Fruit fly (Drosophila melanogaster) S2 (cell line): ENCODE results near the gene lap.
A peak's percentile ranks its signal among the peaks of the same experiment; 100 is the strongest.

ENCODE experiments used
- CG8478 ChIP-seq: fragments of >200 bp; optimal IDR thresholded peaks from 2 replicates; lab custom pipeline; 2018
- CTCF ChIP-seq, 2 experiments: fragments of >200 bp; optimal IDR thresholded peaks; 2 replicates each; lab custom pipeline; 2018

lap gene

DNA sequence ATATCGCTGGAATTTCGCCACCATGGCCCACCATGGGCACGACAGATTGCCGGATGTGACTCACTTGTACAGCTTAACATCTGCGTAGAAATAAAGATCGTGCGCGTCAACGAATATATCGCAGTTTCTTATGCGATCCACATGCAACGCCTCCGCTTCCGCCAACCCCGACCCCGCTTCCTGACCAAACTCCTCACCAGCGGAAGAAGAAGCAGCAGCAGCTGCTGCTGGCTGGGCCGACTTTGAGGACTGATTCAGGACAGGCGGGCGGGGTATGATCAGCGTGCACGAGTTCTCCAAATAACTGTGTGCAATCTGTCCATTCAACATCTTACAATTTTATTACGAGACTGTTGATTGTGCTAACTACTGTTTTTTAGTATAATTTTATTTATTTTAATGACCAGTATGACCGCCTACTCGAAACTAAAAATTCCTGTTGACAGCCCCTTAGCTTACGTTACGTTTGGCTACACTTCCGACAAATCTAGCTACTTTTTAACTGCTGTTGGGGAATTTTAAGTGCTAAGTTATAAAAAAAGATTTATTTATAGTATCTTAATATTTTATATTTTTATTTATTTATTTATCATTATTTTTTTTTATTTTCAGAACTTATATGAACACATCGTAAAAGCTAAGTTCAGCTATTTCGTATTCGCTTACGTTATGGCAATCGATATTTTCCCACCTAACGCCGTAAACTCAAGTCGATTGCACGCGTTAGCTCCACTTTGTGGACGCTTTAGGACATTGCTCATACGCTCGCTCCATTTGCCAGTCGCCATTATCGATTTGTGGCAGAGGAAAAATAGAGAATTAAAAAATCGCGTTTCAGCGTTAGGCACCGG lies at the start of gene lap, which contains the start of gene CG10055:
Gene lap, plus strand, starts transcription at position 753 of the 851 bp plus-strand sequence.
Gene CG10055, minus strand, starts transcription at position 432 of the 851 bp plus-strand sequence.
- TF ChIP-seq CTCF (optimal IDR thresholded peaks at IDR 0.05; lab: Kevin White, UChicago) = no peak
- no peak for TF ChIP-seq CG8478 (lab: Kevin White, UChicago)

DNA sequence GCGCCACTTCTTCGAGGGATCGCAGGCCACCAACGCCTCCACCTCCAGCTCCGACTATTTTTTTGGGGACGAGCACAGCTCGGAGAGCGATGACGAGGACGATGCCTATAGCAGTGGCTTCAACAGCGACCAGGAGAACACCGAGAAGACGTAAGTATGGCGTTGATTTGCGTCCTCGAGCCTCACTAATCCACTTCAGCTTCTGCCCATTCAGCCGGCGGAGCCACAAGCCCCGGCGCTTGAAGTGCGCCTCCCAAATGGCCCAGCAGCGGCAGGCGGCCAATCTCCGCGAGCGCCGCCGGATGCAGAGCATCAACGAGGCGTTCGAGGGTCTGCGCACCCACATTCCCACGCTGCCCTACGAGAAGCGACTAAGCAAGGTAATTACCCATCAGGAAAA lies 49.6 kb upstream of the lap start:
- TF ChIP-seq CTCF (optimal IDR thresholded peaks at IDR 0.05; lab: Kevin White, UChicago) (no peak), CG8478 (lab: Kevin White, UChicago) (no peak)

DNA sequence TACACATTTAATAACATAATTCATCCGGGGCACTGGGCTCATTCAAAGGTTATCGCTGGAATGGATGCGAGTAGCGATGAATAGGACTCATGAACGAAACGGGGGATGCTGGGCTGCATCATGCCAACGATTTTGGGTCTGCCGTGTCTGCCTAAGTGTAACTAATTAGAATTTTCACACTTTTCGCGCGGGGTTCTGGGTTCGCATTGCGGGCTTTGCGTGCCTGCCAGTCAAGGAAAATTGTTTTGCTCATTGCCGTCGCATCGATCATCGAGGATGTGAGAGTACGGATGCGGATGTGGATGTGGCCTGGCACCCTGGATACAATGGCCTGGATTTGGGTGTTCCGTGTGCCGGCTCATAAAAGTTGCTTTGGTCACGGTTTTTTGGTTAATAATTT lies 48.7 kb upstream of the lap start:
- TF ChIP-seq CG8478 (lab: Kevin White, UChicago) (no peak), CTCF (optimal IDR thresholded peaks at IDR 0.05; lab: Kevin White, UChicago) (no peak)

DNA sequence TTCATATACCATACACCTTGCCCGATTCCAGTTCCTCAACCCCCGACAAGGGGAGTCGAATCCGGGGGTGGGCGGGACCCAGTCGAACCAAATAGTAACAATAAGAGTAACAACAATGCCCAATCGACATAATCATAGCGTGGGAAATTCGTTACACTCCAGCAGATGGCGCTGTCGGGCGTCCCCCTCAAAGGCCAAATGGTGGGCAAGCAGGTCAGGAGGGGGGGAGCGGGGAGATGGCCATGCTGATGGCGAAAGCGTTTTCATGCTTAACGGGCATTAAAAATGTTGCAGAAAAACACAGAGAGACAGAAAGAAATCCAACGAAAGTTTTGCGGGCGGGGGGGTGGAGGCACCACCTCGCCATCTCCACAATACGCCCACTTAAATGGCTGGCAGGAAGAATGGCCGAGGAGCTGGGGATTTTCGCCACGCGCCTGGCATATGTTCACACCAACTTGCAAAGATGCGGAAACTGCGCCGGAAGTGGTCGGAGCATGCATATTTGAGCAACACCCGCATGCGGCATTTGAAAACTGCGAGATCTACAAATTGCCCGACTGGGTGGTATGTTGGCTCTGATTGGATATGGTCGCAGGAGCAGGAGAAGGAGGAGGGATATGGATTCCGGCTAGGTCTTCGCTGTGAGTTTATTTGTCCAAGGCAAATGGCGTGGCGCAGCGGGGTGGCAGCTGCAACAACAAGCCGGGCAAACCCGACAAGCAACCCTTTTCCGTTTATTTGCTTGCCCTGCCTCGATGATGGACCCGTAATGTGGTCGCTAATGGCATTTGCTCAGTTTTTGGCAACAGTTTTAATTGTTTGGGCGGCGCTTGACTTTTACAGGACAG lies 47.4 kb upstream of the lap start:
- TF ChIP-seq CTCF (optimal IDR thresholded peaks at IDR 0.05; lab: Kevin White, UChicago) = peak; percentile 58 to 72
- TF ChIP-seq CG8478 (lab: Kevin White, UChicago) = no peak

DNA sequence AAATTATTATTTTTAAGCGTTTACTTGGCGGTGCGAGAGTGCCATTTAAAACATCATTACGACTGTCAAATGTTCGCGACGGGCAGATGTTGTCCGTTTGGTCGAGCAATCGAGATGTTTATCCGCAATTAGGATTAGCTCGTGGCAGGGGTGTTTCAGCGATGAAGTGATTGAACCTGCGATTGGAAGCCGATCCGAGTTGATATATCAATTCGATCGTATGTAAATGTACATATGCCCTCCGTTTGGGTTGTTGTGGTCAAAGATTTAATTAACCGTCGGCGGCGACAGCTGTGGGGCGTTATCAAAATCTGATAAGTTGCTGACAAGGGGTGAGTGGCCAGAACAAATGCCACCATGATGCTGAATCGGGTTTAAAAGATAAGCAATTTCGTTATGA lies 44.2 kb upstream of the lap start:
- TF ChIP-seq CG8478 (lab: Kevin White, UChicago) (no peak), CTCF (optimal IDR thresholded peaks at IDR 0.05; lab: Kevin White, UChicago) (no peak)

DNA sequence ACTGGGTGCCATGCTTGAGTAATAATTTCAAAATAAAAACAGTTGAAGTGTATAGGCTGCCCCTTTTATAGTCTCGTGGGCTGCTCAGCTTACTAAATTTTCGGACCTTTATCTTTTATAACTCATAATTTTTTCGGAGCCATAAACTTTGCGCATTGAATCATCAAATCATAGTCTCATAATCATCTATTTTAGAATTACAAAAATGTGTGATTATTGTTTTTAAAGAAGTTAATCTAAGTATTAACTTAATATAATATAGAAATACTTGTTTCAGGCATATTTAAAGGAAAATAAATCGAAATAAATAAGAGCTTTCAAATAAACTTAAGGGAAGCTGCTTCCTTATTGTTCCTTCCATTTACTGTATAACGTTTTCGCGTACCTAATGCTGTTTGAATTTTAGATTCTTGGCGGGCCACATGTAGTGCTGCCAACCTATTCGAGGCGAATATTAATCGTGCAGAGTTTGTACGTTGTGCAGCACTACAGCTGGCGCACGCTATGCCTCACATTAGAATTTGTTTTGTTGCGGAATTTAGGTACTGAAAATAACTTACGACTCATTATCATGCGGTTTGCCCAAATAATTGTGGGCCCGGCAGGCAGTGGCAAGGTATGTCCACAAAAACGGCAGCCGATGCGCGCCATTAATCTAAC lies 42.4 kb upstream of the lap start, which contains the start of the genes CG14610 and CG2656:
Gene CG14610, minus strand, starts transcription at position 51 of the 660 bp plus-strand sequence.
Gene CG2656, plus strand, starts transcription at position 480 of the 660 bp plus-strand sequence.
- TF ChIP-seq CG8478 (lab: Kevin White, UChicago) (no peak), CTCF (optimal IDR thresholded peaks at IDR 0.05; lab: Kevin White, UChicago) (peak in 1 of 2 experiments; percentile 17)

DNA sequence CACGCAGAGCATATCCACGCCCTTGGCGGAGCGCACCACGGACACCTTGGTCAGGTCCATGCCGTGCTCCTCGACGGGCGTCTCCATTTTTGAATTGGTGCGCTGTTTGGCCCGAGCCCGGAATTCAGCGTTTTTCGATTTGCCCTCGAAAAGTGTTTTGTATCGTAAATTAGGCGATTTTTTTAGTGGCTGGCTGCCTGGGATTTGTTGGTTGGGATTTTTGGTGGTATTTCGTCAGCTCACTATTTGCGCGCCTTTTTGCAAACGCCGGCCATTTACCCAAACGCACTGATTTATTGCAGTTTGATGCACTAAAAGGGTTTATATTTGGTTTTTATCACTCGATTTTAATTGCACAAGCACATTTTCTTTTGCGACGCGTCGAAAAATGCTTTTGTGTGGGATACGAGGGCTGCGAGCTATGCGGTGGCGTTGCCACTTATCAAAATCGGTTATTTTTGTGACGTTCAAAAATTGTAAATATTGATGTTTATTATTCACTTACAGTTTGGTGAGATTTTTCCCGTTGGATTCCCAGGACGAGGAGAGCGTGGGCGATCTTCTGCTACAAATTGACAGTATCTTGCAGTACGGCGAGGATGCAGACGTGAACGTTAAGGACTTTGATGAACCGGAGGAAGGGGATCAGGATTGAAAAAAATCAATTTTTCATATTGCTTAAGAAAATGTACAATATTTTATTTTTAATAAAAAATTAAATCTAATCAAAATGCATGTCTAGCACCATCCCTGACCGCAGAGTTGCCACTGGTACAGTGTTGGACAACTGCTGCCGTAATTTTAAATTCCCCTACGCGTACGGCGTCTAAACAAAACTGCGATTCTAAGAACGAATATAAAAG lies 36.0 kb upstream of the lap start, which contains the start of the genes gfzf and Sas-4:
Gene gfzf, minus strand, starts transcription at position 425 of the 863 bp plus-strand sequence.
Gene Sas-4, plus strand, starts transcription at position 824 of the 863 bp plus-strand sequence.
- no peak for TF ChIP-seq CG8478 (lab: Kevin White, UChicago)
- no peak for TF ChIP-seq CTCF (optimal IDR thresholded peaks at IDR 0.05; lab: Kevin White, UChicago)

DNA sequence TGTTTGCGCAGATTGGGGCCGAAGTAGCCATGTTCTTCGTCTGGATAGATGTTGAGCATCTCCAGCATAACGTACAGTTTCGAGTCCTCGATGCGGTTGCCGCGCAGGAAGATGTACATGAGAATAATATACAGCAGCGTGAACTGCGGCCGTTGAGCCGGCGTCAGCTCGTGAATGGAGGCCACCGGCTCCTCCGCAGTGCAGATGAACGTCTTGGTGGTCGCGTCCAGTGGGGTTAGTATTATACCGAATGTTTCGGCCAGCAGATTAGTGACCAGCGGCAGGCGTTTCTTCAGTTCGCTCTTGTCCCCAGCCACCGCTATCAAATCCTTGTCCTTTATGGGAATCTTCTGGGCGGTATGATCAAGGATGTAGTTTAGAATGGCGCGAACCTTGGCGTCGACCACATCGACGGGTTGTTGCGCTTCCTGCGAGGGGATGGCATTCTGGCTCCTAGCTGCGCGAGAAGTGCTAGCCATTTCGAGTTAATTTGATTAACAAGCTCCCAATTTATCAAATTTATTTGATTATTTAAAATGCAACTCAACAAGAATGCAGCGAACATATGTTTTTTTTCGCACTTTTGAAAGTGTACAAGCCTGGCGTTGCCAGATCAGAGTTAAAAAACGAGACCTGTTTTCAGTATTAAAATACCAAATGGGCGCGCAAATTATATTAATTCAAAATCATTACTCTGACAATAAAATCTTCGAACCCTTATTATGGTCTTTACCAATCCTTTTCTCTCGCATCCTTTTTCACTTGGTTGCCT lies 32.0 kb upstream of the lap start, which contains the start of gene MAGE:
Gene MAGE, minus strand, starts transcription at position 595 of the 772 bp plus-strand sequence.
- TF ChIP-seq CG8478 (lab: Kevin White, UChicago) (no peak), CTCF (optimal IDR thresholded peaks at IDR 0.05; lab: Kevin White, UChicago) (no peak)

DNA sequence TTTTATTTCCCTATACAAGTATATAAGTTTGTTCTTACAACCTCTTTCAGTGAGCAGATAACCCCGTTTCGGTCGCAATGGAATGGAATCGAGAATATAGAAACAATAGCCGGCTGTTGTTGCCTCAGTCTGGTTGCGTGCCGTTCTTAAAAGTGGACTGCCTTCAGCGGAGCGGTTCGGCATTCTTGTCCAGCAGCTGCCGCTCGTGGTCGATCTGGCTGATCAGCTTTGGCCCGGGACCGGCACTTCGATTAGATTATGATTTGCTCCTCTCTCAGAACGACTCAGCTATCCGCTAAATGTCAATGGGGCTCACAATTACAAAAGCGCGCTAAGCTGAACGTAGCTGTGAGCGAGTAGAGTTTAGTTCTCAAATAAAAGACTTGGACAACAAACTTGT lies 29.7 kb upstream of the lap start:
- no peak for TF ChIP-seq CTCF (optimal IDR thresholded peaks at IDR 0.05; lab: Kevin White, UChicago)
- TF ChIP-seq CG8478 (lab: Kevin White, UChicago) = no peak

DNA sequence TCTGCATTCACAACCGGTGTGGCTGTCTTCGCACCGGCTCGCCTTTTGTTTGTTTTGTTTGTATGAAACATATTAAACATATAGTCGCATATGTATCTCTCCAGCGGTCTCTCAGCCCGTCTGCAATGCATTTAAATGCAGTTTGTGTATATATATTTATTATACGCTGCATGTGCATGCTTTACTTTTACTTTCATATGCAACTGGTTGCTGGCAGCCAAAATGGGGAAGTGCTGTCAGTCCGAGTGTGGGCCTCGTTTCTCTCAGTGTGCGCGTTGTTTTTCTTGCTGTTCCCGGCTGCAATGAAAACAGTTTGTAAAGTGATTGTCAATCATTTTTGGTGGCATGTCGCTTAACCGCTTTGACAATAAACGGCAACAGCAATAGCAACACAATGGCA lies 27.2 kb upstream of the lap start:
- no peak for TF ChIP-seq CG8478 (lab: Kevin White, UChicago)
- TF ChIP-seq CTCF (optimal IDR thresholded peaks at IDR 0.05; lab: Kevin White, UChicago) = no peak

DNA sequence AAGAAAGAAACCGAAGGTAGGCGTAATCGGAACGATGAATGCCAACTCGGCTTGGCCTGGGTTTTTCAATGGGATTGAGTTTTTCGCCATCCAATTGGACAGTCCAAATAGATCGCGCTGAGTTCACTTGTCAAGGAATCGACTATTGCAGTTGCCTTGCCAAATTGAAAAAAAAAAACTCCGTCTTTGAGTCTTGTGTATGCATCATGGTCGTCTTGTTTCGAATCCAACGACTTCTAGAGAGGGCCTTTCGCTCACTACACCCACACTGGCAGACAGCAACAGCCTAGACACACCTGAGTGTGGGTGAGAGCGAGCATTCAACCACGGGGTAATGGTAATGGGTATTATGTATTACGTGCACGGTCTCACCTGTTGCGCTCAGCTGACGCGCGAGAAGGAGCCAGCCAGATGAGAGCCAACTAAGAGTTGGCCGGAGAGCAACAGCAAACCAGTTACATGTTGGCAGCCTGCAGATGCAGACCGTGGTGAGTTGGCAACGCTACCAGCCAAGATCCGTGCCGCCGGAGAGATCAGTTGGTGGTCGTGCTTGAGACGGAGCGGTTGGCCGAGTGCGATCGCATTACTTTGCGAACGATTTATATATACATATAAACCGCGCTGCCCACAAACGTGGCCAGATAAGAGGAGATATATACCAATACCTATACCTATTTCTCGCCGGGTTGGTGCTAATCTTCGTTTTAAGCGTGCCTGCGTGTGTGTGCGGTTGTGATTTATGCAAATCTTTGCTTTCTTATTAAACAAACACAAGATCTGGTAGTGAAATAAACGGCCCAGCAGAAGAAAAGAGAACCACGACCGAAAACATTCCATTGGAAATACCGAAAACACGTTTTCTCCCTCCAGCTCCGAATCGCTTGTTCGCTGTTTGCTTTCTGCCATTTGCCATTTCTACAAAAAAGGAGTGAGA lies 24.2 kb upstream of the lap start, which contains the start of gene sas:
Gene sas, plus strand, starts transcription at position 453 of the 934 bp plus-strand sequence.
- TF ChIP-seq CTCF (optimal IDR thresholded peaks at IDR 0.05; lab: Kevin White, UChicago) (no peak), CG8478 (lab: Kevin White, UChicago) (no peak)
